Fruit fly (Drosophila melanogaster) whole organism, embryonic: ENCODE measurements around the gene CG32650.

Experiments
- Adf1 ChIP-seq: fragments of 200-800 bp; sonication (Bioruptor generic); IDR thresholded peaks from 2 replicates; pipeline ENCODE4 v1.3.6; 2022; ENCODE audit warnings: missing biosample characterization, missing genetic modification characterization
- Awh ChIP-seq: fragments of 200-800 bp; sonication (Bioruptor generic); IDR thresholded peaks from 2 replicates; pipeline ENCODE4, ENCODE4 v1.3.6; 2022; ENCODE audit warnings: missing biosample characterization, missing genetic modification characterization
- B-H1 ChIP-seq: fragments of 200-800 bp; sonication (Bioruptor generic); IDR thresholded peaks from 3 replicates; pipeline ENCODE4 v1.3.6; 2022; ENCODE audit warnings: missing biosample characterization, missing genetic modification characterization
- CG10147 ChIP-seq: fragments of 200-800 bp; sonication (Bioruptor generic); optimal IDR thresholded peaks from 2 replicates; lab custom pipeline; 2019; ENCODE audit warnings: missing biosample characterization, mild to moderate bottlenecking, missing genetic modification characterization, moderate library complexity
- CG10979 ChIP-seq: fragments of 200-800 bp; sonication (Bioruptor generic); optimal IDR thresholded peaks from 2 replicates; lab custom pipeline; 2018; ENCODE audit warnings: missing biosample characterization, mild to moderate bottlenecking, missing genetic modification characterization, moderate library complexity
- CG32767 ChIP-seq: fragments of 200-800 bp; sonication (Bioruptor generic); IDR thresholded peaks from 2 replicates; pipeline ENCODE4 v1.3.6; 2022; ENCODE audit warnings: missing biosample characterization, missing genetic modification characterization
- CG3281 ChIP-seq: fragments of 200-800 bp; sonication (Bioruptor generic); optimal IDR thresholded peaks from 3 replicates; lab custom pipeline; 2017; ENCODE audit warnings: missing biosample characterization, mild to moderate bottlenecking, missing genetic modification characterization
- CG3838 ChIP-seq: fragments of 200-800 bp; sonication (Bioruptor generic); optimal IDR thresholded peaks from 3 replicates; lab custom pipeline; 2016; ENCODE audit warnings: missing biosample characterization, missing genetic modification characterization
- CG4328 ChIP-seq: fragments of 200-800 bp; sonication (Bioruptor generic); optimal IDR thresholded peaks from 3 replicates; lab custom pipeline; 2017; ENCODE audit warnings: missing biosample characterization, missing genetic modification reagents, missing genetic modification characterization
- CG4404 ChIP-seq: fragments of 200-800 bp; sonication (Bioruptor generic); IDR thresholded peaks from 2 replicates; pipeline ENCODE4 v1.3.6; 2022; ENCODE audit warnings: missing biosample characterization, missing genetic modification characterization
- CG4820 ChIP-seq: fragments of 200-800 bp; sonication (Bioruptor generic); optimal IDR thresholded peaks from 3 replicates; lab custom pipeline; 2016; ENCODE audit warnings: missing biosample characterization, missing genetic modification characterization
- CG7556 ChIP-seq: fragments of 200-800 bp; sonication (Bioruptor generic); optimal IDR thresholded peaks from 2 replicates; lab custom pipeline; 2017; ENCODE audit warnings: missing biosample characterization, mild to moderate bottlenecking, missing genetic modification characterization
- CG7839 ChIP-seq: fragments of 200-800 bp; sonication (Bioruptor generic); optimal IDR thresholded peaks from 3 replicates; lab custom pipeline; 2018; ENCODE audit warnings: missing biosample characterization, mild to moderate bottlenecking, missing genetic modification characterization, moderate library complexity
- CG8359 ChIP-seq: fragments of 200-800 bp; sonication (Bioruptor generic); optimal IDR thresholded peaks from 2 replicates; lab custom pipeline; 2017; ENCODE audit warnings: missing biosample characterization, mild to moderate bottlenecking, missing genetic modification characterization, borderline replicate concordance
- Doc2 ChIP-seq: fragments of 200-800 bp; sonication (Bioruptor generic); IDR thresholded peaks from 2 replicates; pipeline ENCODE4 v1.3.6; 2022; ENCODE audit warnings: missing biosample characterization, missing genetic modification characterization
- Gug ChIP-seq: fragments of 200-800 bp; sonication (Bioruptor generic); IDR thresholded peaks from 4 replicates; pipeline ENCODE4 v1.3.6; 2022; ENCODE audit warnings: missing biosample characterization, missing genetic modification characterization
- H15 ChIP-seq: fragments of 200-800 bp; sonication (Bioruptor generic); IDR thresholded peaks from 3 replicates; pipeline ENCODE4 v1.3.6; 2022; ENCODE audit warnings: missing biosample characterization, missing genetic modification characterization
- Hey ChIP-seq: fragments of 200-800 bp; sonication (Bioruptor generic); optimal IDR thresholded peaks from 3 replicates; lab custom pipeline; 2018; ENCODE audit warnings: missing biosample characterization, mild to moderate bottlenecking, missing genetic modification characterization
- Hmr ChIP-seq: fragments of 200-800 bp; sonication (Bioruptor generic); optimal IDR thresholded peaks from 3 replicates; lab custom pipeline; 2017; ENCODE audit warnings: mild to moderate bottlenecking, missing biosample characterization, missing genetic modification reagents, missing genetic modification characterization
- Hr51 ChIP-seq, 2 experiments: fragments of 200-800 bp; sonication (Bioruptor generic); optimal IDR thresholded peaks; 2 replicates in 1 of 2; 3 replicates in 1 of 2; lab custom pipeline; 2016 to 2018; ENCODE audit warnings: missing biosample characterization in 2 of 2, missing genetic modification characterization in 2 of 2, mild to moderate bottlenecking in 1 of 2, moderate library complexity in 1 of 2
- Lim3 ChIP-seq: fragments of 200-800 bp; sonication (Bioruptor generic); IDR thresholded peaks from 2 replicates; pipeline ENCODE4 v1.3.6; 2022; ENCODE audit warnings: missing biosample characterization, missing genetic modification characterization
- Nf-YC ChIP-seq: fragments of 200-800 bp; optimal IDR thresholded peaks from 3 replicates; lab custom pipeline; 2019; ENCODE audit warnings: missing biosample characterization, mild to moderate bottlenecking, missing genetic modification characterization, moderate library complexity
- Opbp ChIP-seq: fragments of 200-800 bp; sonication (Bioruptor generic); IDR thresholded peaks from 3 replicates; pipeline ENCODE4 v1.3.6; 2022; ENCODE audit warnings: missing biosample characterization, missing genetic modification characterization; ENCODE audit not compliant: partially characterized antibody
- Six4 ChIP-seq: fragments of 200-800 bp; sonication (Bioruptor generic); optimal IDR thresholded peaks from 2 replicates; lab custom pipeline; 2016; ENCODE audit warnings: missing biosample characterization, missing genetic modification characterization
- az2 ChIP-seq: fragments of 200-800 bp; sonication (Bioruptor generic); optimal IDR thresholded peaks from 3 replicates; lab custom pipeline; 2016; ENCODE audit warnings: missing biosample characterization, missing genetic modification characterization
- chinmo ChIP-seq: fragments of 200-800 bp; sonication (Bioruptor generic); IDR thresholded peaks from 4 replicates; pipeline ENCODE4 v1.3.6; 2022; ENCODE audit warnings: missing biosample characterization, missing genetic modification characterization; ENCODE audit not compliant: partially characterized antibody
- corto ChIP-seq: fragments of 200-800 bp; sonication (Bioruptor generic); optimal IDR thresholded peaks from 2 replicates; lab custom pipeline; 2016; ENCODE audit warnings: missing biosample characterization, mild to moderate bottlenecking, missing genetic modification characterization, moderate library complexity
- da ChIP-seq: fragments of 200-800 bp; sonication (Bioruptor generic); optimal IDR thresholded peaks from 2 replicates; lab custom pipeline; 2016; ENCODE audit warnings: missing biosample characterization, missing genetic modification characterization
- ems ChIP-seq: fragments of 200-800 bp; sonication (Bioruptor generic); optimal IDR thresholded peaks from 3 replicates; lab custom pipeline; 2016; ENCODE audit warnings: missing biosample characterization, missing genetic modification characterization
- fd96Cb ChIP-seq: fragments of 200-800 bp; sonication (Bioruptor generic); optimal IDR thresholded peaks from 2 replicates; lab custom pipeline; 2018; ENCODE audit warnings: missing biosample characterization, mild to moderate bottlenecking, missing genetic modification characterization, moderate library complexity
- fru ChIP-seq: fragments of >200 bp; optimal IDR thresholded peaks from 2 replicates; lab custom pipeline; 2017
- gcm ChIP-seq: fragments of 200-800 bp; sonication (Bioruptor generic); optimal IDR thresholded peaks from 2 replicates; lab custom pipeline; 2019; ENCODE audit warnings: missing biosample characterization, mild to moderate bottlenecking, missing genetic modification characterization, moderate library complexity
- gem ChIP-seq: fragments of 200-800 bp; sonication (Bioruptor generic); optimal IDR thresholded peaks from 2 replicates; lab custom pipeline; 2019; ENCODE audit warnings: missing biosample characterization, mild to moderate bottlenecking, missing genetic modification characterization, moderate library complexity
- ham ChIP-seq: fragments of 200-800 bp; sonication (Bioruptor generic); IDR thresholded peaks from 2 replicates; pipeline ENCODE4 v1.3.6; 2022; ENCODE audit warnings: missing biosample characterization, missing genetic modification characterization
- hb ChIP-seq: fragments of 200-800 bp; sonication (Bioruptor generic); IDR thresholded peaks from 3 replicates; pipeline ENCODE4 v1.3.6; 2022; ENCODE audit warnings: missing biosample characterization, missing genetic modification characterization; ENCODE audit not compliant: partially characterized antibody
- hbn ChIP-seq: fragments of 200-800 bp; sonication (Bioruptor generic); IDR thresholded peaks from 2 replicates; pipeline ENCODE4 v1.3.6; 2022; ENCODE audit warnings: missing biosample characterization, missing genetic modification characterization; ENCODE audit not compliant: partially characterized antibody
- hkb ChIP-seq, 2 experiments: fragments of 200-800 bp in 1 of 2; fragments of >200 bp in 1 of 2; sonication (Bioruptor generic) in 1 of 2; IDR thresholded peaks in 1 of 2; optimal IDR thresholded peaks in 1 of 2; 2 replicates each; pipeline versions ENCODE4 v1.3.6 to Lab custom; 2017 to 2022; ENCODE audit warnings: missing biosample characterization in 1 of 2, missing genetic modification characterization in 1 of 2
- jigr1 ChIP-seq: fragments of 200-800 bp; sonication (Bioruptor generic); IDR thresholded peaks from 3 replicates; pipeline ENCODE4 v1.3.6; 2022; ENCODE audit warnings: missing biosample characterization, missing genetic modification characterization
- kay ChIP-seq: fragments of 200-800 bp; sonication (Bioruptor generic); optimal IDR thresholded peaks from 2 replicates; lab custom pipeline; 2016; ENCODE audit warnings: missing biosample characterization, missing genetic modification characterization
- pan ChIP-seq, 4 experiments: fragments of >200 bp in 3 of 4; fragments of 200-800 bp in 1 of 4; sonication (Bioruptor generic) in 1 of 4; optimal IDR thresholded peaks in 3 of 4; IDR thresholded peaks in 1 of 4; 2 replicates each; pipeline versions ENCODE4 v1.3.6 to Lab custom; 2017 to 2022; ENCODE audit warnings: missing biosample characterization in 2 of 4, missing genetic modification characterization in 2 of 4, mixed read lengths in 1 of 4
- peb ChIP-seq: fragments of 200-800 bp; sonication (Bioruptor generic); IDR thresholded peaks from 2 replicates; pipeline ENCODE4 v1.3.6; 2022; ENCODE audit warnings: missing biosample characterization, missing genetic modification characterization
- repo ChIP-seq: fragments of 200-800 bp; sonication (Bioruptor generic); optimal IDR thresholded peaks from 2 replicates; lab custom pipeline; 2016; ENCODE audit warnings: missing biosample characterization, missing genetic modification characterization
- slbo ChIP-seq: fragments of 200-800 bp; sonication (Bioruptor generic); IDR thresholded peaks from 2 replicates; pipeline ENCODE4 v1.3.6; 2022; ENCODE audit warnings: missing biosample characterization, missing genetic modification characterization
- twi ChIP-seq: fragments of 200-800 bp; optimal IDR thresholded peaks from 2 replicates; lab custom pipeline; 2019; ENCODE audit warnings: missing biosample characterization, mild to moderate bottlenecking, missing genetic modification characterization, moderate library complexity
- unpg ChIP-seq: fragments of 200-800 bp; sonication (Bioruptor generic); optimal IDR thresholded peaks from 3 replicates; lab custom pipeline; 2018; ENCODE audit warnings: missing biosample characterization, mild to moderate bottlenecking, missing genetic modification characterization, moderate library complexity
- wek ChIP-seq: fragments of 200-800 bp; sonication (Bioruptor generic); optimal IDR thresholded peaks from 3 replicates; lab custom pipeline; 2018; ENCODE audit warnings: missing biosample characterization, mild to moderate bottlenecking, missing genetic modification characterization, moderate library complexity
- wor ChIP-seq: fragments of 200-800 bp; sonication (Bioruptor generic); IDR thresholded peaks from 2 replicates; pipeline ENCODE4 v1.3.6; 2022; ENCODE audit warnings: missing biosample characterization, missing genetic modification characterization

Gene CG32650

DNA sequence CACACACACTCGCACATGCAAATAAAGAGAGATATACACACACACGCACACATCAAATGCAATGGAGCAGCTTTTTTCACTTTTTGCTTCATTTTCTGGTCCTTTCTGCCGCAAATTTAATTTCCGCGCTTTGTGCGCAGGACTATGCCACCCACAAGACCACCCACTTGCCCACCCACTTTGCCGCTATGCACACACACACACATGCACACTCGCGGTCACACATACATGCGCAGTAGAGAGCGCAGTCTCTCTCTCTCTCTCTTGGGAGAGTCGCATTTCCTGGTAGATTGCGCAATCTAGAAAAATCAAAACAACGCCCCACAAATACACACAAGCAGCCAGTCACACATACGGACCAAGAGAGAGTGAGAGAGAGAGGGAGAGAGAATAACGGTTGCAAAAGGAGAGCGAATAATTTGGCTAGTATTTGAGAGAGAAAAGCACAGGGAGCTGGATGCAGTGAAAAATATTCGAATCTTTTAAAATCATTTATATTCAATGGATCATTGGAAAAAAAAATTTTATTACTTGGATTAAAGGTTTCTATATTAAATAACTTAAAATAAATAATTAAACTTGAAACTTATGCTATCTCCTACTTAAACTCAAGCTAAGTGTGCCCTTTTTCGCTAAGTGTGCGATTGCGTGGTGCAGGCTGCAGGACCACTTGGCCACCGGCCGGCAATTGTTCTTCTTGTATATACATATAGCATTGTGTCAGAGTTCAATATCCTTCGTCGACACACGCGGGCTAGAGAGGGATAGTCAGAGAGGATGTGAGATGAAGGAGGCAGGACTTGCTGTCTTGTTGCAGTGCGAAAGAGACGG, 27.2 kb upstream of the CG32650 start (continued):
- TF ChIP-seq Hr51 (GFP tag; optimal IDR thresholded peaks at IDR 0.05; lab: Kevin White, UChicago) (peak in 1 of 2 experiments; percentile 58), corto (GFP tag; lab: Kevin White, UChicago) (no peak), Gug (GFP tag; lab: Robert Waterston, UW) (peak; percentile 47; the same call in 2 of the 4 replicates), ems (GFP tag; lab: Kevin White, UChicago) (no peak), slbo (GFP tag; lab: Robert Waterston, UW) (peak; percentile 70), CG10147 (GFP tag; lab: Kevin White, UChicago) (no peak), wek (GFP tag; lab: Kevin White, UChicago) (no peak), CG4404 (GFP tag; lab: Robert Waterston, UW) (peak; percentile 76), chinmo (GFP tag; lab: Robert Waterston, UW) (0 out of 4 replicates have a peak, but pooled peaks have one; percentile 48), unpg (peak; percentile 22), hbn (GFP tag; lab: Robert Waterston, UW) (no peak), CG7839 (tag; lab: Kevin White, UChicago) (peak; percentile 74), pan (optimal IDR thresholded peaks at IDR 0.05; lab: Kevin White, UChicago) (no peak), pan (GFP tag; optimal IDR thresholded peaks at IDR 0.05 in 1 of 2, IDR thresholded peaks at IDR 0.05 in 1 of 2) (peak in 1 of 2 experiments; percentile 81), Adf1 (GFP tag; lab: Robert Waterston, UW) (no peak), B-H1 (GFP tag; lab: Robert Waterston, UW) (peak; percentile 56), hkb (optimal IDR thresholded peaks at IDR 0.05; lab: Kevin White, UChicago) (no peak), hkb (GFP tag; IDR thresholded peaks at IDR 0.05; lab: Robert Waterston, UW) (peak; percentile 78), peb (peak; percentile 66), Opbp (GFP tag; lab: Robert Waterston, UW) (no peak), H15 (GFP tag; lab: Robert Waterston, UW) (0 out of 3 replicates have a peak, but pooled peaks have one; percentile 51), fd96Cb (tag; lab: Kevin White, UChicago) (peak; percentile 49), gcm (GFP tag; lab: Kevin White, UChicago) (no peak), CG7556 (GFP tag; lab: Kevin White, UChicago) (peak; percentile 85), Lim3 (GFP tag; lab: Robert Waterston, UW) (no peak), wor (peak; percentile 45; the same call in 1 of the 2 replicates), Hmr (GFP tag; lab: Kevin White, UChicago) (peak; percentile 60), CG32767 (GFP tag; lab: Robert Waterston, UW) (0 out of 2 replicates have a peak, but pooled peaks have one; percentile 30), CG10979 (tag; lab: Kevin White, UChicago) (peak; percentile 75), hb (GFP tag; lab: Robert Waterston, UW) (no peak), gem (peak; percentile 71), Hey (tag; lab: Kevin White, UChicago) (no peak), CG3281 (GFP tag; lab: Kevin White, UChicago) (peak; percentile 33), Doc2 (GFP tag; lab: Robert Waterston, UW) (no peak), twi (tag; lab: Kevin White, UChicago) (no peak), jigr1 (GFP tag; lab: Robert Waterston, UW) (peak; percentile 60; the same call in 1 of the 3 replicates), ham (GFP tag; lab: Robert Waterston, UW) (no peak), repo (GFP tag; lab: Kevin White, UChicago) (no peak), az2 (peak; percentile 44), Awh (GFP tag; lab: Robert Waterston, UW) (peak; percentile 79), da (GFP tag; lab: Kevin White, UChicago) (no peak), CG4820 (GFP tag; lab: Kevin White, UChicago) (peak; percentile 35), Six4 (GFP tag; lab: Kevin White, UChicago) (peak; percentile 0), fru (lab: Kevin White, UChicago) (no peak), CG3838 (GFP tag; lab: Kevin White, UChicago) (no peak), CG4328 (GFP tag; lab: Kevin White, UChicago) (peak; percentile 18), CG8359 (GFP tag; lab: Kevin White, UChicago) (peak; percentile 55), Nf-YC (tag; lab: Kevin White, UChicago) (peak; percentile 32), kay (GFP tag; lab: Kevin White, UChicago) (peak; percentile 30)
